Worm (Caenorhabditis elegans) whole organism, young adult: Measurements from ENCODE around the gene hil-3.

Experiments
- repo-1 ChIP-seq: sonication (generic microtip); optimal IDR thresholded peaks from 2 replicates; lab custom pipeline; 2017; ENCODE audit warnings: mild to moderate bottlenecking, missing genetic modification characterization, missing compliant biosample characterization
- ztf-28 ChIP-seq: fragments of 200-800 bp; sonication (Bioruptor generic); IDR thresholded peaks from 2 replicates; pipeline ENCODE4 v1.3.6; 2022; ENCODE audit warnings: missing genetic modification reagents, missing genetic modification characterization, missing compliant biosample characterization

- TF ChIP-seq ztf-28 (GFP tag; lab: Robert Waterston, UW) (no peak), repo-1 (tag; lab: Kevin White, UChicago) (no peak)
These were observed 21.2 kb upstream of the hil-3 start, which contains the start of gene C02B8.7 for ce11 chrX:8137779-8138178.
